Worm (Caenorhabditis elegans): ENCODE data around the gene F44E7.4.

DNA sequence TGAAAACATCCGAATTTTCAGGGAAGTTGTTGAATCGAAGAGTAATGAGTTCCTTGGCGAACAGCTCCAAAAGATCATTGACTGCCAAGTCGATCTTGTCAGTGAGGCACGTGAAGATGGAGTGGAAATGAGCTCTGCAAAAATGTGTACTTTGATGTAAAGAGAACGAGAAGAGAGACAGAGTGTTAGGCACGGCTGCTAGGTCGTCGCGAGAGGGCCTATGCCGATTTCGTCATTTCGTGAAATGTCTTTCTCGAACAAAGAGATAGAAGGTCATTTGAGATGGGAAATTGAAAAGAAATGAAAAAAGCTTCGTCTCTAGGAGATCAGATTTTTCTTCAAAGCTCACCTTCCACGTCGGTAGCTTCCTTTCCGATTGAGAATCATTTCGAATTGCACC lies 3.2 kb upstream of the F44E7.4 start:
- TF ChIP-seq pha-4 (GFP tag; IDR thresholded peaks at IDR 0.05) (no peak), pha-4 (tag; optimal IDR thresholded peaks at IDR 0.05) (no peak), lin-15B (tag; optimal IDR thresholded peaks at IDR 0.05) (no peak), ztf-11 (tag; optimal IDR thresholded peaks at IDR 0.05) (no peak), zfp-3 (GFP tag; conservative IDR thresholded peaks at IDR 0.05) (no peak), fos-1 (tag; optimal IDR thresholded peaks at IDR 0.05) (no peak), zfp-2 (tag; optimal IDR thresholded peaks at IDR 0.05) (no peak), aly-2 (tag; optimal IDR thresholded peaks at IDR 0.05) (no peak), pqm-1 (tag; optimal IDR thresholded peaks at IDR 0.05) (no peak), mes-2 (tag; optimal IDR thresholded peaks at IDR 0.05; ENCODE audit: poor library complexity, severe bottlenecking) (no peak), ceh-32 (tag; optimal IDR thresholded peaks at IDR 0.05; ENCODE audit: poor library complexity) (no peak), F10B5.3 (tag; optimal IDR thresholded peaks at IDR 0.05) (no peak), lin-38 (GFP tag; IDR thresholded peaks at IDR 0.05) (no peak), zip-2 (tag; optimal IDR thresholded peaks at IDR 0.05) (no peak)
